Fruit fly (Drosophila melanogaster): ENCODE data around the gene Cbp20.

- peak; percentile 73 for TF ChIP-seq CG34406 (GFP tag; optimal IDR thresholded peaks at IDR 0.05)
- TF ChIP-seq CG3919 (GFP tag; optimal IDR thresholded peaks at IDR 0.05): peak; percentile 86
- peak; percentile 82 for TF ChIP-seq Eip75B (GFP tag; optimal IDR thresholded peaks at IDR 0.05)
Observed at dm6 chr3R:18125023-18125630, 39.3 kb upstream of the Cbp20 start.
